Worm (Caenorhabditis elegans) whole organism, L3 larva: ENCODE data around the gene F42A6.6.

ENCODE experiments used
- ZK546.5 ChIP-seq: sonication (generic microtip); optimal IDR thresholded peaks from 2 replicates; lab custom pipeline; 2017; ENCODE audit warnings: missing biosample characterization, missing genetic modification characterization
- aly-2 ChIP-seq: fragments of 150-350 bp; optimal IDR thresholded peaks from 2 replicates; lab custom pipeline; 2014; ENCODE audit warnings: missing biosample characterization, missing genetic modification characterization
- ama-1 ChIP-seq: fragments of 150-350 bp; optimal IDR thresholded peaks from 2 replicates; lab custom pipeline; 2018
- ceh-16 ChIP-seq: sonication (generic microtip); optimal IDR thresholded peaks from 2 replicates; lab custom pipeline; 2017; ENCODE audit warnings: missing biosample characterization, missing genetic modification characterization
- ceh-9 ChIP-seq: sonication (generic microtip); optimal IDR thresholded peaks from 2 replicates; lab custom pipeline; 2018; ENCODE audit warnings: missing biosample characterization, missing genetic modification characterization
- daf-12 ChIP-seq: fragments of 150-350 bp; optimal IDR thresholded peaks from 2 replicates; lab custom pipeline; 2014; ENCODE audit warnings: missing biosample characterization, missing genetic modification reagents, missing genetic modification characterization
- egl-27 ChIP-seq: sonication (generic microtip); optimal IDR thresholded peaks from 4 replicates; lab custom pipeline; 2017; ENCODE audit warnings: missing biosample characterization, missing genetic modification reagents, missing genetic modification characterization
- egl-5 ChIP-seq: fragments of 150-350 bp; optimal IDR thresholded peaks from 2 replicates; lab custom pipeline; 2017; ENCODE audit warnings: missing biosample characterization, missing genetic modification reagents, missing genetic modification characterization, inconsistent platforms
- elt-1 ChIP-seq: fragments of 150-350 bp; optimal IDR thresholded peaks from 2 replicates; lab custom pipeline; 2014; ENCODE audit warnings: missing biosample characterization, missing genetic modification characterization
- elt-2 ChIP-seq: sonication (generic microtip); optimal IDR thresholded peaks from 2 replicates; lab custom pipeline; 2016; ENCODE audit warnings: missing genetic modification reagents, mild to moderate bottlenecking, missing genetic modification characterization, missing compliant biosample characterization
- elt-3 ChIP-seq, 3 experiments: fragments of 150-350 bp in 1 of 3; sonication (generic microtip) in 2 of 3; optimal IDR thresholded peaks; 2 replicates in 2 of 3; 4 replicates in 1 of 3; lab custom pipeline; 2014 to 2017; ENCODE audit warnings: missing biosample characterization in 3 of 3, missing genetic modification characterization in 3 of 3
- fos-1 ChIP-seq: fragments of 150-350 bp; optimal IDR thresholded peaks from 2 replicates; lab custom pipeline; 2014; ENCODE audit warnings: missing biosample characterization, missing genetic modification characterization
- hmg-11 ChIP-seq: sonication (generic microtip); optimal IDR thresholded peaks from 2 replicates; lab custom pipeline; 2016; ENCODE audit warnings: missing genetic modification characterization, missing compliant biosample characterization
- jun-1 ChIP-seq: fragments of 150-350 bp; optimal IDR thresholded peaks from 2 replicates; lab custom pipeline; 2014; ENCODE audit warnings: missing biosample characterization, missing genetic modification reagents, missing genetic modification characterization
- lin-15B ChIP-seq: fragments of 150-350 bp; optimal IDR thresholded peaks from 2 replicates; lab custom pipeline; 2014; ENCODE audit warnings: missing biosample characterization, missing genetic modification characterization
- lin-39 ChIP-seq: fragments of 150-350 bp; optimal IDR thresholded peaks from 2 replicates; lab custom pipeline; 2018; ENCODE audit warnings: missing biosample characterization, missing genetic modification reagents, missing genetic modification characterization
- mdl-1 ChIP-seq: fragments of 150-350 bp; optimal IDR thresholded peaks from 2 replicates; lab custom pipeline; 2014; ENCODE audit warnings: missing biosample characterization, missing genetic modification characterization
- mml-1 ChIP-seq: fragments of 150-350 bp; sonication (generic microtip); optimal IDR thresholded peaks from 3 replicates; lab custom pipeline; 2014; ENCODE audit warnings: missing biosample characterization, missing genetic modification characterization
- nfya-1 ChIP-seq: sonication (generic microtip); optimal IDR thresholded peaks from 2 replicates; lab custom pipeline; 2017; ENCODE audit warnings: missing genetic modification characterization, mild to moderate bottlenecking, missing compliant biosample characterization, antibody characterized with exemption, moderate library complexity; ENCODE audit not compliant: insufficient read depth
- nhr-11 ChIP-seq: fragments of 150-350 bp; optimal IDR thresholded peaks from 2 replicates; lab custom pipeline; 2014; ENCODE audit warnings: missing biosample characterization, missing genetic modification characterization
- nhr-23 ChIP-seq: fragments of 150-350 bp; optimal IDR thresholded peaks from 2 replicates; lab custom pipeline; 2014; ENCODE audit warnings: missing biosample characterization, missing genetic modification reagents, missing genetic modification characterization
- nhr-237 ChIP-seq: fragments of 150-350 bp; optimal IDR thresholded peaks from 2 replicates; lab custom pipeline; 2014; ENCODE audit warnings: missing biosample characterization, missing genetic modification characterization
- nhr-25 ChIP-seq: sonication (generic microtip); optimal IDR thresholded peaks from 2 replicates; lab custom pipeline; 2017; ENCODE audit warnings: missing biosample characterization, missing genetic modification characterization
- nhr-43 ChIP-seq: sonication (generic microtip); optimal IDR thresholded peaks from 2 replicates; lab custom pipeline; 2016; ENCODE audit warnings: mild to moderate bottlenecking, missing genetic modification characterization, missing compliant biosample characterization; ENCODE audit not compliant: poor library complexity, severe bottlenecking
- nhr-67 ChIP-seq: fragments of 150-350 bp; optimal IDR thresholded peaks from 2 replicates; lab custom pipeline; 2014; ENCODE audit warnings: missing biosample characterization, missing genetic modification characterization
- nhr-76 ChIP-seq: fragments of 150-350 bp; sonication (generic microtip); optimal IDR thresholded peaks from 5 replicates; lab custom pipeline; 2014; ENCODE audit warnings: missing biosample characterization, missing genetic modification characterization
- pha-4 ChIP-seq: fragments of 150-350 bp; optimal IDR thresholded peaks from 2 replicates; lab custom pipeline; 2014; ENCODE audit warnings: missing biosample characterization, missing genetic modification reagents, missing genetic modification characterization
- pqm-1 ChIP-seq: fragments of 150-350 bp; optimal IDR thresholded peaks from 2 replicates; lab custom pipeline; 2017; ENCODE audit warnings: missing biosample characterization, missing genetic modification characterization, inconsistent platforms
- skn-1 ChIP-seq: fragments of 150-350 bp; optimal IDR thresholded peaks from 2 replicates; lab custom pipeline; 2014; ENCODE audit warnings: missing biosample characterization, missing genetic modification characterization
- snpc-4 ChIP-seq: fragments of 150-350 bp; optimal IDR thresholded peaks from 2 replicates; lab custom pipeline; 2014; ENCODE audit warnings: missing biosample characterization, missing genetic modification characterization
- tbx-2 ChIP-seq: sonication (generic microtip); optimal IDR thresholded peaks from 2 replicates; lab custom pipeline; 2016; ENCODE audit warnings: mild to moderate bottlenecking, missing genetic modification characterization, missing compliant biosample characterization
- unc-39 ChIP-seq: sonication (generic microtip); optimal IDR thresholded peaks from 4 replicates; lab custom pipeline; 2017; ENCODE audit warnings: missing biosample characterization, missing genetic modification characterization
- unc-62 ChIP-seq: fragments of 150-350 bp; sonication (generic microtip); optimal IDR thresholded peaks from 4 replicates; lab custom pipeline; 2014; ENCODE audit warnings: missing biosample characterization, missing genetic modification reagents, missing genetic modification characterization
- zag-1 ChIP-seq: fragments of 150-350 bp; optimal IDR thresholded peaks from 2 replicates; lab custom pipeline; 2014; ENCODE audit warnings: missing biosample characterization, missing genetic modification characterization
- ztf-11 ChIP-seq: fragments of 150-350 bp; optimal IDR thresholded peaks from 2 replicates; lab custom pipeline; 2014; ENCODE audit warnings: missing biosample characterization, missing genetic modification characterization

F42A6.6 gene

DNA sequence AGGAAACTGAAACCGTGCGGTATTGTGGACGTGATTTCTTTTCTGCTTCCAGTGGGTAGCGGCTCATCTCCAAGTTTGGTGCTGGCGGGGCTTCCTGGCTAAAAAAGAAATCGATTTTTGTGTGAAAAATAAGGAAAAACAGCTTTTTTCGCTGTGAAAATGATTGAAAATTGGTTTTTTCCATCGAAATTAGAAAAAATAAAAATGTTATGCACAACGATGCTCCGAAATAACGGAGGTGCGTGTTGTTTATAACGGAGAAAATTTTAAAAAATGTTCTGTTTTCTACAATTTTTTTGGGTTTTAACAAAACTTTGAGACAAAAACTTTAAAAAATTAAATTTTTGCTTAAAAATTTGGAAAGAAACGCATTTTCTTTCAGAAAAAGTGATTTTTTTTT is 46.5 kb upstream of the F42A6.6 start:
- TF ChIP-seq lin-15B: no peak
- TF ChIP-seq ZK546.5 (tag; lab: Kevin White, UChicago): no peak
- TF ChIP-seq ceh-9 (tag; lab: Kevin White, UChicago): no peak
- TF ChIP-seq nhr-23 (tag; lab: Kevin White, UChicago): no peak
- TF ChIP-seq fos-1 (tag; lab: Kevin White, UChicago): no peak
- TF ChIP-seq tbx-2 (tag; lab: Kevin White, UChicago): no peak
- TF ChIP-seq egl-5: no peak
- no peak for TF ChIP-seq nhr-76 (tag; lab: Kevin White, UChicago)
- no peak for TF ChIP-seq daf-12 (tag; lab: Kevin White, UChicago)
- TF ChIP-seq egl-27: no peak
- no peak for TF ChIP-seq unc-39 (tag; lab: Kevin White, UChicago)
- TF ChIP-seq zag-1: no peak
- no peak for TF ChIP-seq snpc-4 (tag; lab: Kevin White, UChicago)
- TF ChIP-seq nhr-67: no peak
- TF ChIP-seq pqm-1 (tag; lab: Kevin White, UChicago): no peak
- no peak for TF ChIP-seq nhr-25 (tag; lab: Kevin White, UChicago)
- no peak for TF ChIP-seq skn-1 (tag; lab: Kevin White, UChicago)
- TF ChIP-seq, all 47 proteins: peak for 0

DNA sequence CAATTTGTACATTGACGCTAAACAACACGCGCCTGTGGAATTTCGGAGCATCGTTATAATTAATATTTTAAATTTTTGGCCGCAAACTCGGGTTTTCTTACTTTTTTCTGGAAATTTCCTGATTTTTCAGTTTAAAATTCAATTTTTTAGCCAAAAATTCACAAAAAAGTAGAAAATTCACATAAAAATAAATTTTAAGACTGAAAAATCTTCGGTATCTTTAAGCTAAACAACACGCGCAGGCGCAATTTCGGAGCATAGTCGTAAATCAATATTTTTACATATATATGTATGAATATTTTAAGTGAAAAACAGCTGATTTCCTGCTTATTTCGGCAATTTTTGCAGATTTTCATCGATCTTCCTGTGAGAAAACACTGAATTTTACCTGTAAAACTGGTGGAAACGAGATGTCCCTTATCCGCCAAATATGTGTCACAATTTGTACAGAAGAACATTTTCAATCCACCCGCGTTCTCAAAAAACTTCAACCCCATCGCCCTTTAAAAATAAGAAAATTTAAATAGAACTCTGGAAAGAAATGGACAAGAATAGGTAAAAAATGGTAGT is 45.8 kb upstream of the F42A6.6 start, which contains the start of gene B0546.3:
Gene B0546.3, minus strand, starts transcription at position 504 of the 570 bp plus-strand sequence.
- TF ChIP-seq nhr-43 (tag; lab: Kevin White, UChicago): no peak
- no peak for TF ChIP-seq skn-1 (tag; lab: Kevin White, UChicago)
- TF ChIP-seq ztf-11: no peak
- no peak for TF ChIP-seq fos-1 (tag; lab: Kevin White, UChicago)
- no peak for TF ChIP-seq mml-1 (tag; lab: Kevin White, UChicago)
- peak; percentile 13 for TF ChIP-seq nhr-23 (tag; lab: Kevin White, UChicago)
- TF ChIP-seq mdl-1 (tag; lab: Kevin White, UChicago): no peak
- TF ChIP-seq lin-39: no peak
- no peak for TF ChIP-seq ceh-9 (tag; lab: Kevin White, UChicago)
- no peak for TF ChIP-seq unc-62
- no peak for TF ChIP-seq unc-39 (tag; lab: Kevin White, UChicago)
- TF ChIP-seq nhr-237 (tag; lab: Kevin White, UChicago): no peak
- TF ChIP-seq ceh-16 (tag; lab: Kevin White, UChicago): no peak
- no peak for TF ChIP-seq hmg-11 (tag; lab: Kevin White, UChicago)
- no peak for TF ChIP-seq tbx-2 (tag; lab: Kevin White, UChicago)
- peak; percentile 2 for TF ChIP-seq elt-2
- TF ChIP-seq ZK546.5 (tag; lab: Kevin White, UChicago): no peak
- peak; percentile 69 for TF ChIP-seq ama-1
- TF ChIP-seq zag-1: no peak

DNA sequence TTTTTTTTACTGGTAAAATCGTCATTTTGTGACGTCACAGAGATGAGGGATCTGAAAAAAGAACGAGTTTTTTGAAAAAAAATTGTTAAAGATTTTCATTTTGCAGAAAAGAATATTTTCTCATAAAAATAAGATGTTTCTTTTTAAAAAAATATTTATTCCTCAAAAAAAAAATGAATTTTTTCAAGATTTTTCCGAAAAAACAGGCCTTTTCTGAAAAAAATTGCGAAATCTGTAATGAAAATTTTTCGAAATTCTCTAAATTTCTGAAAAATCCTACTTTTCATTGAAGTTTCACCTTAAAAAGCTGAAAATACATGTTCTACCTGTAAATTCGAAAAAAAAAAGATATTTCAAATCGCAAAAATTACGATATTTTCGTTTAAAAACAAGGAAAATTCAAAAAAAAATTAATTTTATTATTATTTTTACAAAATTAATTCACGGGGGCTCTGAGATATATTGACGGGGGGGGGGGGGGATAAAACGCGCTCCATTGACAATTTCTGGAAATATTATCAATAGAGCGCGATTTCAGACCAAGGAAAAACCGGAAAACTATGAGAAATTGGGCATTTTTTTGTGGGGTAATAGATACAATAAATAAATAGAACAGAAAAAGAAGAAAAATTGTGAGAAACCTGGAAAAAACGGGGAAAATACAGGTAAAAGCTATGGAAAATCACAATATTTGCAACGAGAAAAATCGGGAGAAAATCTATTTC is 41.6 kb upstream of the F42A6.6 start, which contains the start of gene otub-4:
Gene otub-4, minus strand, starts transcription at position 51 of the 725 bp plus-strand sequence.
- TF ChIP-seq daf-12 (tag; lab: Kevin White, UChicago) (no peak), pha-4 (tag; lab: Kevin White, UChicago) (no peak)

DNA sequence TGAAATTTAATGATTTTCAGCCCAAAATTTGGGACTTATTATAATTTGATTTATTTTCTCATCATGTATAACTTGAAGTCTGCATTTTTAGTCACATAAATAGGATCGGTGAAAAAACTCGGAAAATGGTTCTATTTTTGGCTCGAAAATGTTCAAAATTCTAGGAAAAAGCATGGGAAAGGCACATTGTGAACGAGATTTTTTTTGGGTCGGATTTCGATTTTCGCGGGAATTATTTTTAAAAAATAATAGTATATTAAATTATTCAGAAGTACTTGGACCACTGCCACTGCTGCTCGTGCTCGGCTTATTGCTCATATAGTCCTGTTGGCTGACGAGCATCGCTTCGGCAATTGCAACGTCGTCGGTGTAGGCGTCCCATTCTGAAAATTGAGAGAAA is 36.7 kb upstream of the F42A6.6 start:
- TF ChIP-seq egl-5: no peak
- no peak for TF ChIP-seq elt-1 (tag; lab: Kevin White, UChicago)
- TF ChIP-seq hmg-11 (tag; lab: Kevin White, UChicago): no peak
- no peak for TF ChIP-seq nhr-76 (tag; lab: Kevin White, UChicago)
- TF ChIP-seq unc-62: no peak
- no peak for TF ChIP-seq mdl-1 (tag; lab: Kevin White, UChicago)
- TF ChIP-seq elt-3 (tag; optimal IDR thresholded peaks at IDR 0.05; lab: Kevin White, UChicago): no peak
- no peak for TF ChIP-seq jun-1 (tag; lab: Kevin White, UChicago)
- no peak for TF ChIP-seq nfya-1 (tag; lab: Kevin White, UChicago)
- no peak for TF ChIP-seq nhr-25 (tag; lab: Kevin White, UChicago)
- no peak for TF ChIP-seq nhr-11 (tag; lab: Kevin White, UChicago)
- TF ChIP-seq unc-39 (tag; lab: Kevin White, UChicago): no peak
- TF ChIP-seq skn-1 (tag; lab: Kevin White, UChicago): no peak
- TF ChIP-seq egl-27: no peak
- no peak for TF ChIP-seq aly-2 (tag; lab: Kevin White, UChicago)
- no peak for TF ChIP-seq ZK546.5 (tag; lab: Kevin White, UChicago)
- no peak for TF ChIP-seq mml-1 (tag; lab: Kevin White, UChicago)
- TF ChIP-seq ama-1: no peak
- TF ChIP-seq fos-1 (tag; lab: Kevin White, UChicago): no peak
- no peak for TF ChIP-seq lin-39
- TF ChIP-seq, all 47 proteins: peak for 0
